Worm (Caenorhabditis elegans) whole organism, L1 larva: Measurements from ENCODE around the gene Y73F8A.22.

ENCODE experiments used
- C04F5.9 ChIP-seq: sonication (generic microtip); optimal IDR thresholded peaks from 2 replicates; lab custom pipeline; 2016; ENCODE audit warnings: missing genetic modification characterization, missing compliant biosample characterization
- Y116A8C.19 ChIP-seq: sonication (generic microtip); optimal IDR thresholded peaks from 2 replicates; lab custom pipeline; 2016; ENCODE audit warnings: missing compliant biosample characterization, missing genetic modification characterization, borderline replicate concordance
- blmp-1 ChIP-seq: fragments of 150-350 bp; optimal IDR thresholded peaks from 2 replicates; lab custom pipeline; 2014; ENCODE audit warnings: missing biosample characterization, missing genetic modification characterization
- ceh-8 ChIP-seq: fragments of 200-800 bp; sonication (Bioruptor generic); optimal IDR thresholded peaks from 2 replicates; lab custom pipeline; 2018; ENCODE audit warnings: mild to moderate bottlenecking, missing genetic modification characterization, moderate library complexity, missing compliant biosample characterization
- ceh-82 ChIP-seq, 3 experiments: fragments of 150-350 bp in 1 of 3; sonication (generic microtip) in 2 of 3; optimal IDR thresholded peaks; 2 replicates each; lab custom pipeline; 2014 to 2017; ENCODE audit warnings: missing biosample characterization in 3 of 3, missing genetic modification characterization in 3 of 3
- efl-1 ChIP-seq, 4 experiments: fragments of 150-350 bp; optimal IDR thresholded peaks in 3 of 4; peaks in 1 of 4; 1 replicate in 1 of 4; 2 replicates in 3 of 4; lab custom pipeline; 2014; ENCODE audit warnings: missing biosample characterization in 2 of 4, missing genetic modification characterization in 2 of 4, missing genetic modification reagents in 2 of 4
- egl-13 ChIP-seq: sonication (generic microtip); optimal IDR thresholded peaks from 2 replicates; lab custom pipeline; 2016; ENCODE audit warnings: missing genotype, missing genetic modification reagents, missing genetic modification characterization, missing compliant biosample characterization
- elt-2 ChIP-seq: sonication (generic microtip); optimal IDR thresholded peaks from 2 replicates; lab custom pipeline; 2016; ENCODE audit warnings: missing genetic modification characterization, mild to moderate bottlenecking, inconsistent platforms, missing compliant biosample characterization, missing genetic modification reagents
- elt-3 ChIP-seq, 6 experiments: fragments of 150-350 bp in 1 of 6; sonication (generic microtip); optimal IDR thresholded peaks; 2 replicates each; lab custom pipeline; 2017 to 2018; ENCODE audit warnings: missing biosample characterization in 6 of 6, missing genetic modification characterization in 6 of 6, inconsistent platforms in 1 of 6
- hlh-17 ChIP-seq: fragments of 200-800 bp; sonication (Bioruptor generic); optimal IDR thresholded peaks from 2 replicates; lab custom pipeline; 2018; ENCODE audit warnings: missing genetic modification characterization, mild to moderate bottlenecking, missing compliant biosample characterization, moderate library complexity, borderline replicate concordance
- irx-1 ChIP-seq: sonication (generic microtip); optimal IDR thresholded peaks from 2 replicates; lab custom pipeline; 2016; ENCODE audit warnings: missing genetic modification characterization, missing compliant biosample characterization
- jun-1 ChIP-seq: fragments of 150-350 bp; optimal IDR thresholded peaks from 2 replicates; lab custom pipeline; 2014; ENCODE audit warnings: missing biosample characterization, missing genetic modification reagents, missing genetic modification characterization
- lin-13 ChIP-seq: fragments of 150-350 bp; optimal IDR thresholded peaks from 2 replicates; lab custom pipeline; 2014; ENCODE audit warnings: missing biosample characterization, missing genetic modification reagents, missing genetic modification characterization
- mab-9 ChIP-seq: fragments of 200-800 bp; sonication (Bioruptor generic); IDR thresholded peaks from 2 replicates; pipeline ENCODE4 v1.3.6; 2022; ENCODE audit warnings: missing genetic modification reagents, missing genetic modification characterization, missing compliant biosample characterization
- nhr-20 ChIP-seq: sonication (generic microtip); optimal IDR thresholded peaks from 2 replicates; lab custom pipeline; 2016; ENCODE audit warnings: mild to moderate bottlenecking, missing genetic modification characterization, missing compliant biosample characterization
- nhr-47 ChIP-seq: sonication (generic microtip); optimal IDR thresholded peaks from 2 replicates; lab custom pipeline; 2016; ENCODE audit warnings: mild to moderate bottlenecking, missing genetic modification characterization, moderate library complexity, missing compliant biosample characterization
- nhr-71 ChIP-seq: sonication (generic microtip); optimal IDR thresholded peaks from 2 replicates; lab custom pipeline; 2016; ENCODE audit warnings: mild to moderate bottlenecking, missing genetic modification characterization, moderate library complexity, missing compliant biosample characterization
- pqm-1 ChIP-seq: sonication (generic microtip); optimal IDR thresholded peaks from 3 replicates; lab custom pipeline; 2017; ENCODE audit warnings: missing biosample characterization, missing genetic modification characterization
- swsn-7 ChIP-seq: sonication (generic microtip); optimal IDR thresholded peaks from 2 replicates; lab custom pipeline; 2016; ENCODE audit warnings: missing genetic modification characterization, missing compliant biosample characterization
- unc-30 ChIP-seq: sonication (generic microtip); optimal IDR thresholded peaks from 2 replicates; lab custom pipeline; 2017; ENCODE audit warnings: missing biosample characterization, missing genetic modification characterization
- xbp-1 ChIP-seq: sonication (generic microtip); optimal IDR thresholded peaks from 2 replicates; lab custom pipeline; 2016; ENCODE audit warnings: missing genetic modification characterization, missing compliant biosample characterization
- zag-1 ChIP-seq: fragments of 150-350 bp; optimal IDR thresholded peaks from 2 replicates; lab custom pipeline; 2014; ENCODE audit warnings: missing biosample characterization, missing genetic modification characterization

Gene Y73F8A.22

DNA sequence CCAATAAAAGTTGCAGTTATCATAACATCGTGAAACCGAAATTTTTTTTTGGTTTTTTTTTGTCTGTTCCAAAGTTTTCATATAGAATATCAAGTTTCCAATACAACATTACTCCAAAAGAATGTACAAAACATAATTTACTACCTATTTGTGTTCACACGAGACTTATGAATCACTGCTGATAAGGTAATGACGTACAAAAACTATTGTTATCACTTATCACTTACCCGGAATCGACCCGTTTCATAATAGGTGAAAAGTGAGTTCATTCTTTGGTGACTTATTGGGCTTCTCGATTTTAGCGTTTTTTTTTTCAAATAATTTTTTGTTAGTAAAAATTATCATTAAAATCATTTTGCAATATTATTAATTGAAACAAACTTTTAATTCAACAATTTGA is 48.0 kb downstream of the Y73F8A.22 start (continued):
- TF ChIP-seq nhr-47 (tag; lab: Kevin White, UChicago) (no peak), ceh-8 (no peak), nhr-20 (tag; lab: Kevin White, UChicago) (peak; percentile 28)

DNA sequence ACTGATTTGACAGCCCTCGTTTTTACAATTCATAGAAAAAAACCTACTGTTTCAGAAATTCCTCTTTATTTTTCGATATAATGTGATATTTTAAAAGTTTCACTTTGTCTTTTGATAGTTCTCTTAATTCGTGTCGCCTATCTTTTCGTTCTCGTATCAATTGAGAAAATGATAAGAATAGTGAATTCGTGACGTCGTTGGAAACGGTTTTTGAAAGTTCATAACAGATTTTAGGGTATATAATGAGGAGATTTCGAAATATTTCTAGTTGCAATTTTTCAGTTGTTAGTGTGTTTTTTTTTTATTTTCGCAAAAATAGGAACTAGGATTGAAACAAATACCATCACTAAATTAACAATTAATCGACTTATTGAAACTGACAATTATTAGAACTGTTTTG is 49.7 kb downstream of the Y73F8A.22 start:
- TF ChIP-seq jun-1 (tag; lab: Kevin White, UChicago) (no peak), Y116A8C.19 (tag; lab: Kevin White, UChicago) (no peak), blmp-1 (tag; lab: Kevin White, UChicago) (peak; percentile 48), elt-3 (tag; optimal IDR thresholded peaks at IDR 0.05; lab: Kevin White, UChicago) (peak in 3 of 6 experiments; percentile 18 to 63 (median 25)), efl-1 (optimal IDR thresholded peaks at IDR 0.05; lab: Kevin White, UChicago) (no peak), efl-1 (GFP tag; optimal IDR thresholded peaks at IDR 0.05 in 1 of 2; lab: Kevin White, UChicago) (peak in 1 of 2 experiments; percentile 74), ceh-82 (tag; optimal IDR thresholded peaks at IDR 0.05; lab: Kevin White, UChicago) (no peak), nhr-71 (tag; lab: Kevin White, UChicago) (no peak), pqm-1 (tag; lab: Kevin White, UChicago) (no peak), lin-13 (no peak), xbp-1 (no peak), elt-2 (tag; lab: Kevin White, UChicago) (peak; percentile 12)

DNA sequence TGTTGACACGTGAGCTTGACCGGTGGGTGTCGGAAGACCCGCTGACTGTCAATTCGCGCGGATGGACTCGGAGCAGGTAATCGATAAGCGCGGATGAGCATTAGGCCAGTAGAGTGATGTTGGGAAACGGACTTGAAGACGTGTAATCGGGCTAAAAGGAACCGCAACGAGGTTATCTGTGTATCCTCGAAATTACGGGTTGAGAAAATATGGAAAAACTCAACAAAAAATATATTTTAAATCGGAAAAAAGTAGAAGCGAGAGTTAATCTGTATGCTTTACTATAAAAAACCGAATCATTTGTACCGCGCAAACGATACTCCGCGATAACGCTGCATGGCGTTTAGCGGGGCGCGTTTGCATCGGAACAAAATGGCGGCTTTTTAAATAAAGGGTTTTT is 50.3 kb downstream of the Y73F8A.22 start, which contains the start of gene Y73F8A.1159:
Gene Y73F8A.1159 (minus strand): TSS at position 101 of the 400 bp plus-strand sequence.
- TF ChIP-seq xbp-1 (no peak), irx-1 (no peak), zag-1 (tag; lab: Kevin White, UChicago) (no peak), pqm-1 (tag; lab: Kevin White, UChicago) (no peak), hlh-17 (GFP tag; lab: Kevin White, UChicago) (no peak), mab-9 (GFP tag; lab: Robert Waterston, UW) (no peak), C04F5.9 (tag; lab: Kevin White, UChicago) (no peak), swsn-7 (tag; lab: Kevin White, UChicago) (no peak), unc-30 (tag; lab: Kevin White, UChicago) (no peak), nhr-71 (tag; lab: Kevin White, UChicago) (no peak), egl-13 (tag; lab: Kevin White, UChicago) (no peak)
